Fruit fly (Drosophila melanogaster) whole organism, pupa: ENCODE results near the gene CG4768.

Experiments used
- EcR ChIP-seq: fragments of 200-800 bp; sonication (Bioruptor generic); optimal IDR thresholded peaks from 3 replicates; lab custom pipeline; 2019; ENCODE audit warnings: missing biosample characterization, missing genetic modification characterization, mild to moderate bottlenecking, moderate library complexity, missing genetic modification reagents
- Ets98B ChIP-seq: fragments of 200-800 bp; sonication (Bioruptor generic); IDR thresholded peaks from 2 replicates; pipeline ENCODE4 v1.3.6; 2022; ENCODE audit warnings: missing biosample characterization, missing genetic modification characterization

- TF ChIP-seq Ets98B (GFP tag; lab: Robert Waterston, UW) (peak; percentile 73), EcR (GFP tag; lab: Kevin White, UChicago) (no peak)
These were observed 19.4 kb downstream of the CG4768 start, which contains the start of gene CG4829 for dm6 chrX:16811213-16811749.
